Fruit fly (Drosophila melanogaster): Measurements from ENCODE around the gene CG43689.

Gene CG43689

DNA sequence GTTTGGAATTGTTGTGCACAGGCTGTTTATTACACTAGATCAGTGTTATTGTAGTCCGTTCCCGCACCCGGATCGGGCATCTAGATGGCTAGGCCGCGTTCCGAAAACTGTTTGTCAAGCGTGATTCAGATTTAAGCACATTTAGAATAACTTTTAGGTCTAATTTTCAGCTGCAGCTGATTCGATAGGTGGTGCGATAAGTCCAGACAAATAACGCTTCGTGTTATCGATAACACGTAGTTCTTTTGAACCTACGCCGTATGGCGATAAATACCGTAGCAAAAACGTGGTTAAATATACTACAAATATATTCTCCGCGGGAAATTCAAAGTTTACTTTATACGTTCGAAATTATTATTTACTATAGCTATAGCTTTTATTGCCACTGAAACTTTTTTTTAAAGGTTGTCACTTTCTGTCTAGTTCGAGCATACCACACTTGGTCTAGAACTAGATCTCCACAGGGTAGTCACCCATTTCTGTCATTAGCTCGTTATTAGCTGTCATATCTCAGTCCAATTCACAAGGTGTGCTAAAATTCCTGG is 25.4 kb downstream of the CG43689 start, which contains the start of the genes Cmtr1 and CG15375:
Gene Cmtr1, minus strand, starts transcription at position 208 of the 545 bp plus-strand sequence.
Gene CG15375, plus strand, starts transcription at position 495 of the 545 bp plus-strand sequence.
- no peak for TF ChIP-seq CG15710 (tag; optimal IDR thresholded peaks at IDR 0.05)
- no peak for TF ChIP-seq CG4496 (GFP tag; IDR thresholded peaks at IDR 0.05)
- TF ChIP-seq CG12605 (GFP tag; IDR thresholded peaks at IDR 0.05): no peak
- TF ChIP-seq CG9948 (tag; optimal IDR thresholded peaks at IDR 0.05): no peak
- no peak for TF ChIP-seq CG14655 (GFP tag; optimal IDR thresholded peaks at IDR 0.05)
- TF ChIP-seq EcR (GFP tag; optimal IDR thresholded peaks at IDR 0.05): no peak
- TF ChIP-seq D1 (tag; optimal IDR thresholded peaks at IDR 0.05): no peak
- TF ChIP-seq CG10348 (GFP tag; IDR thresholded peaks at IDR 0.05): no peak
- TF ChIP-seq CG17806 (tag; optimal IDR thresholded peaks at IDR 0.05): no peak
- no peak for TF ChIP-seq CG8159 (tag; optimal IDR thresholded peaks at IDR 0.05)
- no peak for TF ChIP-seq CG32121 (GFP tag; IDR thresholded peaks at IDR 0.05)
- TF ChIP-seq gl (tag; optimal IDR thresholded peaks at IDR 0.05): no peak
- TF ChIP-seq CG8301 (tag; optimal IDR thresholded peaks at IDR 0.05): no peak
- no peak for TF ChIP-seq CG13204 (GFP tag; optimal IDR thresholded peaks at IDR 0.05)
- TF ChIP-seq Pif1A (GFP tag; optimal IDR thresholded peaks at IDR 0.05): no peak
- no peak for TF ChIP-seq CG34367 (tag; optimal IDR thresholded peaks at IDR 0.05)
- TF ChIP-seq rn (GFP tag; IDR thresholded peaks at IDR 0.05): no peak
- TF ChIP-seq Snoo (tag; optimal IDR thresholded peaks at IDR 0.05): no peak
- TF ChIP-seq fd96Ca (GFP tag; IDR thresholded peaks at IDR 0.05): no peak

DNA sequence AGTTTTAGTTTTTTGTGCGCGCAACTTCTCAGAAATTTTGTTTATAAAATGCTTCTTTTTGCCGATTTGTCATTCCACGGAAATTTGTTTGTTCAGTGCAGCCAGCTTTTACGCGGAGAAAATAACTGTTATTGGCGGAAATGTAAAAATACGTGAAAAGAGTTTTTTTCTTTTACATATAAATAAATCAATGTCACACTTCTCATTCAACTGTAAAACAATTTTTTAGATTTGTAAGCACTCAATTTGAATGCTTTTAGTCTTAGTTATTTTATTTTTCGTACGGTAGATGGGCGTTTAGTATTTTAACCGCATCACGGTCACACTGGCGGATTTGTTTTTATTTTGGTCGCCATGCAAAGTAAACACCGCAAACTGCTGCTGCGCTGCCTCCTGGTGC is 28.6 kb downstream of the CG43689 start, which contains the start of the genes Xpac and brn:
Gene Xpac, minus strand, starts transcription at position 66 of the 400 bp plus-strand sequence.
Gene brn, plus strand, starts transcription at position 211 of the 400 bp plus-strand sequence.
- no peak for TF ChIP-seq CG9948 (tag; optimal IDR thresholded peaks at IDR 0.05)
- no peak for TF ChIP-seq gl (tag; optimal IDR thresholded peaks at IDR 0.05)
- TF ChIP-seq CG17806 (tag; optimal IDR thresholded peaks at IDR 0.05): no peak
- TF ChIP-seq CG4496 (GFP tag; IDR thresholded peaks at IDR 0.05): no peak
- no peak for TF ChIP-seq CG34367 (tag; optimal IDR thresholded peaks at IDR 0.05)
- no peak for TF ChIP-seq CG15710 (tag; optimal IDR thresholded peaks at IDR 0.05)
- TF ChIP-seq CG14655 (GFP tag; optimal IDR thresholded peaks at IDR 0.05): no peak
- no peak for TF ChIP-seq CG8159 (tag; optimal IDR thresholded peaks at IDR 0.05)
- no peak for TF ChIP-seq CG32121 (GFP tag; IDR thresholded peaks at IDR 0.05)
- TF ChIP-seq Pif1A (GFP tag; optimal IDR thresholded peaks at IDR 0.05): no peak
- no peak for TF ChIP-seq CG13204 (GFP tag; optimal IDR thresholded peaks at IDR 0.05)
- no peak for TF ChIP-seq Ets98B (GFP tag; IDR thresholded peaks at IDR 0.05)
- TF ChIP-seq CG12605 (GFP tag; IDR thresholded peaks at IDR 0.05): no peak
- TF ChIP-seq D1 (tag; optimal IDR thresholded peaks at IDR 0.05): no peak
- no peak for TF ChIP-seq fd96Ca (GFP tag; IDR thresholded peaks at IDR 0.05)

DNA sequence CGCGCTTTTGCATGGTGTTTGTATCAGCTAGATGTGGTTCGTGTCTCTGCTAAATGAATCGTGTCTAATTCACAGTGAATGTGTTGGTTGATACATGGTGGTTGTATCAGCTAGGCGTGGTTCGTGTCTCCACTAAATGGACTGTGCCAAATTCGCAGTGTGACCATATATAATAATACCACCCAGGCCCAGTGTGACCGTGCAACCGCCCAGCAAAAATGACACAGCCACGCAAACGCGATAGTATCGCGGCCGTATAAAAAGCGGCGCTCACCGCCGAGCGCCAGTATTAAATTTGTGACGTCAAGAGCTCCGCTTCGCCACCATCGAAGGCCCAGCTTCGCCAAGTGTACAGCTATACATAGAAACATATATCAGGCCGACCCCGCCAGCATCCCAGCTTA is 30.3 kb downstream of the CG43689 start, which contains the start of gene cib:
Gene cib, plus strand, starts transcription at position 284 of the 404 bp plus-strand sequence.
- TF ChIP-seq D1 (tag; optimal IDR thresholded peaks at IDR 0.05): no peak
- no peak for TF ChIP-seq Pif1A (GFP tag; optimal IDR thresholded peaks at IDR 0.05)
- TF ChIP-seq CG12605 (GFP tag; IDR thresholded peaks at IDR 0.05): peak; percentile 63
- peak; percentile 52 for TF ChIP-seq Snoo (tag; optimal IDR thresholded peaks at IDR 0.05)
- TF ChIP-seq CG17806 (tag; optimal IDR thresholded peaks at IDR 0.05): no peak
- TF ChIP-seq EcR (GFP tag; optimal IDR thresholded peaks at IDR 0.05): peak; percentile 23
- no peak for TF ChIP-seq Pif1B (GFP tag; optimal IDR thresholded peaks at IDR 0.05)
- no peak for TF ChIP-seq CG10348 (GFP tag; IDR thresholded peaks at IDR 0.05)
- no peak for TF ChIP-seq CG32121 (GFP tag; IDR thresholded peaks at IDR 0.05)
- no peak for TF ChIP-seq CG13204 (GFP tag; optimal IDR thresholded peaks at IDR 0.05)
- no peak for TF ChIP-seq rn (GFP tag; IDR thresholded peaks at IDR 0.05)
- TF ChIP-seq CG15710 (tag; optimal IDR thresholded peaks at IDR 0.05): peak; percentile 3
- TF ChIP-seq CG4496 (GFP tag; IDR thresholded peaks at IDR 0.05): peak; percentile 71; the same call in 2 of the 3 replicates
- no peak for TF ChIP-seq CG14655 (GFP tag; optimal IDR thresholded peaks at IDR 0.05)
- TF ChIP-seq CG34367 (tag; optimal IDR thresholded peaks at IDR 0.05): no peak
- no peak for TF ChIP-seq CG8301 (tag; optimal IDR thresholded peaks at IDR 0.05)
- TF ChIP-seq gl (tag; optimal IDR thresholded peaks at IDR 0.05): no peak
- TF ChIP-seq Ets98B (GFP tag; IDR thresholded peaks at IDR 0.05): peak; percentile 53
- TF ChIP-seq CG8159 (tag; optimal IDR thresholded peaks at IDR 0.05): peak; percentile 5
- TF ChIP-seq CG9948 (tag; optimal IDR thresholded peaks at IDR 0.05): no peak
- TF ChIP-seq fd96Ca (GFP tag; IDR thresholded peaks at IDR 0.05): no peak

dm6 chrX:4106240-4106639 is 30.7 kb downstream of the CG43689 start:
- no peak for TF ChIP-seq CG8301 (tag; optimal IDR thresholded peaks at IDR 0.05)
- no peak for TF ChIP-seq Pif1A (GFP tag; optimal IDR thresholded peaks at IDR 0.05)
- TF ChIP-seq Pif1B (GFP tag; optimal IDR thresholded peaks at IDR 0.05): no peak
- no peak for TF ChIP-seq Snoo (tag; optimal IDR thresholded peaks at IDR 0.05)
- TF ChIP-seq rn (GFP tag; IDR thresholded peaks at IDR 0.05): no peak
- no peak for TF ChIP-seq CG4496 (GFP tag; IDR thresholded peaks at IDR 0.05)
- no peak for TF ChIP-seq EcR (GFP tag; optimal IDR thresholded peaks at IDR 0.05)
- no peak for TF ChIP-seq CG12605 (GFP tag; IDR thresholded peaks at IDR 0.05)
- no peak for TF ChIP-seq CG15710 (tag; optimal IDR thresholded peaks at IDR 0.05)
- TF ChIP-seq CG14655 (GFP tag; optimal IDR thresholded peaks at IDR 0.05): no peak
- TF ChIP-seq CG8159 (tag; optimal IDR thresholded peaks at IDR 0.05): no peak
- TF ChIP-seq CG13204 (GFP tag; optimal IDR thresholded peaks at IDR 0.05): no peak
- no peak for TF ChIP-seq Ets98B (GFP tag; IDR thresholded peaks at IDR 0.05)
- no peak for TF ChIP-seq fd96Ca (GFP tag; IDR thresholded peaks at IDR 0.05)
- no peak for TF ChIP-seq CG9948 (tag; optimal IDR thresholded peaks at IDR 0.05)
- TF ChIP-seq CG32121 (GFP tag; IDR thresholded peaks at IDR 0.05): no peak

- TF ChIP-seq CG17806 (tag; optimal IDR thresholded peaks at IDR 0.05) (peak; percentile 63), CG15710 (tag; optimal IDR thresholded peaks at IDR 0.05) (peak; percentile 78), CG34367 (tag; optimal IDR thresholded peaks at IDR 0.05) (peak; percentile 75), D1 (tag; optimal IDR thresholded peaks at IDR 0.05) (no peak), CG4496 (GFP tag; IDR thresholded peaks at IDR 0.05) (peak; percentile 69; the same call in 2 of the 3 replicates), EcR (GFP tag; optimal IDR thresholded peaks at IDR 0.05) (no peak), CG10348 (GFP tag; IDR thresholded peaks at IDR 0.05) (peak; percentile 26; the same call in 1 of the 2 replicates), Ets98B (GFP tag; IDR thresholded peaks at IDR 0.05) (peak; percentile 39), CG8301 (tag; optimal IDR thresholded peaks at IDR 0.05) (peak; percentile 81), CG9948 (tag; optimal IDR thresholded peaks at IDR 0.05) (peak; percentile 71), CG14655 (GFP tag; optimal IDR thresholded peaks at IDR 0.05) (no peak), Snoo (tag; optimal IDR thresholded peaks at IDR 0.05) (peak; percentile 43), CG13204 (GFP tag; optimal IDR thresholded peaks at IDR 0.05) (peak; percentile 50), CG12605 (GFP tag; IDR thresholded peaks at IDR 0.05) (peak; percentile 28), gl (tag; optimal IDR thresholded peaks at IDR 0.05) (peak; percentile 47), CG32121 (GFP tag; IDR thresholded peaks at IDR 0.05) (peak; percentile 57; the same call in 1 of the 2 replicates), Pif1B (GFP tag; optimal IDR thresholded peaks at IDR 0.05) (peak; percentile 58), fd96Ca (GFP tag; IDR thresholded peaks at IDR 0.05) (peak; percentile 73), rn (GFP tag; IDR thresholded peaks at IDR 0.05) (no peak), CG8159 (tag; optimal IDR thresholded peaks at IDR 0.05) (peak; percentile 79), Pif1A (GFP tag; optimal IDR thresholded peaks at IDR 0.05) (peak; percentile 63)
Observed at dm6 chrX:4106756-4107155, 31.2 kb downstream of the CG43689 start.

Data from whole organism, pupa.